Worm (Caenorhabditis elegans): ENCODE measurements around the gene gly-10.

Gene gly-10

ce11 chrIV:13783237-13784012, 4.5 kb downstream of the gly-10 start, which contains the start of gene iscu-1 (continued):
- TF ChIP-seq hmg-1.1 (GFP tag; IDR thresholded peaks at IDR 0.05) (0 out of 2 replicates have a peak, but pooled peaks have one; percentile 13), lin-29 (GFP tag; IDR thresholded peaks at IDR 0.05) (no peak), ZK546.5 (tag; optimal IDR thresholded peaks at IDR 0.05) (no peak), aly-2 (tag; optimal IDR thresholded peaks at IDR 0.05) (no peak), ctbp-1 (GFP tag; IDR thresholded peaks at IDR 0.05) (no peak), daf-16 (GFP tag; optimal IDR thresholded peaks at IDR 0.05) (no peak), daf-16 (tag; optimal IDR thresholded peaks at IDR 0.05) (peak; percentile 77), daf-8 (GFP tag; IDR thresholded peaks at IDR 0.05) (no peak), vab-7 (GFP tag; IDR thresholded peaks at IDR 0.05) (no peak), T20F7.1 (GFP tag; optimal IDR thresholded peaks at IDR 0.05) (peak; percentile 75), nhr-76 (tag; optimal IDR thresholded peaks at IDR 0.05) (no peak), duxl-1 (tag; optimal IDR thresholded peaks at IDR 0.05; ENCODE audit: poor library complexity) (no peak), nhr-10 (tag; optimal IDR thresholded peaks at IDR 0.05) (no peak), lim-7 (GFP tag; IDR thresholded peaks at IDR 0.05) (no peak), rbr-2 (tag; optimal IDR thresholded peaks at IDR 0.05) (no peak), ama-1 (optimal IDR thresholded peaks at IDR 0.05) (no peak), egl-27 (tag; optimal IDR thresholded peaks at IDR 0.05) (no peak), set-16 (GFP tag; IDR thresholded peaks at IDR 0.05) (no peak), hlh-11 (tag; optimal IDR thresholded peaks at IDR 0.05) (peak; percentile 44), R02D3.7 (tag; optimal IDR thresholded peaks at IDR 0.05) (no peak), unc-39 (tag; optimal IDR thresholded peaks at IDR 0.05) (no peak), F26F4.8 (GFP tag; conservative IDR thresholded peaks at IDR 0.05) (no peak), spr-3 (GFP tag; optimal IDR thresholded peaks at IDR 0.05) (no peak), daf-12 (tag; optimal IDR thresholded peaks at IDR 0.05) (no peak)

- TF ChIP-seq T26A8.4 (GFP tag; IDR thresholded peaks at IDR 0.05) (no peak), skn-1 (tag; optimal IDR thresholded peaks at IDR 0.05) (no peak), aha-1 (tag) (peak; percentile 90)
These were observed 5.9 kb downstream of the gly-10 start for ce11 chrIV:13784774-13785173.

- TF ChIP-seq ceh-62 (tag; optimal IDR thresholded peaks at IDR 0.05) (no peak), ceh-82 (tag; optimal IDR thresholded peaks at IDR 0.05) (no peak), attf-4 (tag; optimal IDR thresholded peaks at IDR 0.05) (no peak), zip-11 (GFP tag; IDR thresholded peaks at IDR 0.05) (no peak), daf-19 (GFP tag; conservative IDR thresholded peaks at IDR 0.05) (no peak), lin-39 (tag; optimal IDR thresholded peaks at IDR 0.05) (no peak), aly-2 (tag; optimal IDR thresholded peaks at IDR 0.05) (no peak), F10B5.3 (tag; optimal IDR thresholded peaks at IDR 0.05) (no peak), lin-15B (tag; optimal IDR thresholded peaks at IDR 0.05) (no peak), nhr-76 (tag; optimal IDR thresholded peaks at IDR 0.05) (no peak), lin-29 (GFP tag; IDR thresholded peaks at IDR 0.05) (no peak), ZK337.2 (GFP tag; IDR thresholded peaks at IDR 0.05) (no peak), nhr-237 (tag; optimal IDR thresholded peaks at IDR 0.05) (no peak), unc-130 (GFP tag; optimal IDR thresholded peaks at IDR 0.05) (no peak), lin-13 (GFP tag; optimal IDR thresholded peaks at IDR 0.05) (no peak), ceh-20 (GFP tag; IDR thresholded peaks at IDR 0.05) (no peak), tra-1 (GFP tag; IDR thresholded peaks at IDR 0.05) (no peak), ama-1 (optimal IDR thresholded peaks at IDR 0.05) (no peak), mxl-2 (GFP tag; conservative IDR thresholded peaks at IDR 0.05) (no peak)
These were observed 6.6 kb downstream of the gly-10 start, which contains the start of gene lact-9 for ce11 chrIV:13785545-13785944. Gene lact-9 (minus strand): TSS chrIV:13785645.
